Worm (Caenorhabditis elegans) whole organism, L4 larva: ENCODE data around the gene R02D5.24.
A peak's percentile ranks its signal among the peaks of the same experiment; 100 is the strongest.

Source experiments
- D1046.2 ChIP-seq: fragments of 200-800 bp; sonication (Bioruptor generic); IDR thresholded peaks from 2 replicates; pipeline ENCODE4 v1.3.6; 2022; ENCODE audit warnings: missing genetic modification characterization, missing compliant biosample characterization
- F26F4.8 ChIP-seq: fragments of 200-800 bp; sonication (Bioruptor generic); conservative IDR thresholded peaks from 2 replicates; pipeline ENCODE4 v1.3.6; 2022; ENCODE audit warnings: missing genetic modification characterization, missing compliant biosample characterization
- F37D6.2 ChIP-seq: sonication (generic microtip); optimal IDR thresholded peaks from 2 replicates; lab custom pipeline; 2016; ENCODE audit warnings: mild to moderate bottlenecking, missing genetic modification characterization, missing compliant biosample characterization
- F44E2.7 ChIP-seq: fragments of 200-800 bp; sonication (Bioruptor generic); IDR thresholded peaks from 2 replicates; pipeline ENCODE4 v2.1.2; 2022; ENCODE audit warnings: missing genetic modification characterization, missing compliant biosample characterization
- R02D3.7 ChIP-seq: fragments of 150-350 bp; sonication (generic microtip); optimal IDR thresholded peaks from 3 replicates; lab custom pipeline; 2014; ENCODE audit warnings: missing biosample characterization, missing genetic modification characterization
- T20F7.1 ChIP-seq: fragments of 200-800 bp; sonication (Bioruptor generic); optimal IDR thresholded peaks from 2 replicates; lab custom pipeline; 2018; ENCODE audit warnings: mild to moderate bottlenecking, missing genetic modification characterization, missing compliant biosample characterization
- T26A8.4 ChIP-seq: fragments of 200-800 bp; sonication (Bioruptor generic); IDR thresholded peaks from 2 replicates; pipeline ENCODE4 v1.3.6; 2022; ENCODE audit warnings: missing genetic modification characterization, missing compliant biosample characterization
- Y75B8A.6 ChIP-seq: fragments of 200-800 bp; sonication (Bioruptor generic); IDR thresholded peaks from 2 replicates; pipeline ENCODE4 v1.3.6; 2022; ENCODE audit warnings: missing genetic modification reagents, missing genetic modification characterization, missing compliant biosample characterization
- ZK337.2 ChIP-seq: fragments of 200-800 bp; sonication (Bioruptor generic); IDR thresholded peaks from 2 replicates; pipeline ENCODE4 v1.3.6; 2022; ENCODE audit warnings: missing genetic modification reagents, missing genetic modification characterization, missing compliant biosample characterization
- aha-1 ChIP-seq: fragments of 150-350 bp; peaks from one replicate; lab custom pipeline; 2014; ENCODE audit warnings: missing biosample characterization, missing genetic modification characterization
- ama-1 ChIP-seq: fragments of 150-350 bp; optimal IDR thresholded peaks from 2 replicates; lab custom pipeline; 2014; ENCODE audit warnings: inconsistent platforms, mixed read lengths
- attf-4 ChIP-seq: sonication (generic microtip); optimal IDR thresholded peaks from 3 replicates; lab custom pipeline; 2017; ENCODE audit warnings: missing biosample characterization, missing genetic modification characterization
- ceh-28 ChIP-seq: fragments of 150-350 bp; optimal IDR thresholded peaks from 2 replicates; lab custom pipeline; 2014; ENCODE audit warnings: missing biosample characterization, missing genetic modification reagents, missing genetic modification characterization
- ceh-32 ChIP-seq: sonication (generic microtip); optimal IDR thresholded peaks from 2 replicates; lab custom pipeline; 2016; ENCODE audit warnings: mild to moderate bottlenecking, missing genetic modification characterization, missing compliant biosample characterization; ENCODE audit not compliant: poor library complexity
- ceh-44 ChIP-seq: fragments of 200-800 bp; sonication (Bioruptor generic); IDR thresholded peaks from 2 replicates; pipeline ENCODE4 v1.3.6; 2022; ENCODE audit warnings: missing genetic modification reagents, missing genetic modification characterization, missing compliant biosample characterization
- ceh-62 ChIP-seq: sonication (generic microtip); optimal IDR thresholded peaks from 2 replicates; lab custom pipeline; 2017; ENCODE audit warnings: missing biosample characterization, missing genetic modification characterization
- ceh-82 ChIP-seq: sonication (generic microtip); optimal IDR thresholded peaks from 2 replicates; lab custom pipeline; 2017; ENCODE audit warnings: missing biosample characterization, missing genetic modification characterization
- cey-2 ChIP-seq: sonication (generic microtip); optimal IDR thresholded peaks from 3 replicates; lab custom pipeline; 2017; ENCODE audit warnings: missing genetic modification characterization, mild to moderate bottlenecking, missing compliant biosample characterization, antibody characterized with exemption, borderline replicate concordance; ENCODE audit not compliant: insufficient read depth
- daf-16 ChIP-seq, 3 experiments: sonication (generic microtip); optimal IDR thresholded peaks; 2 replicates each; lab custom pipeline; 2016 to 2017; ENCODE audit warnings: missing genetic modification characterization in 3 of 3, missing genetic modification reagents in 3 of 3, mild to moderate bottlenecking in 2 of 3, missing compliant biosample characterization in 2 of 3, missing biosample characterization in 1 of 3, moderate library complexity in 1 of 3
- daf-8 ChIP-seq: fragments of 200-800 bp; sonication (Bioruptor generic); IDR thresholded peaks from 2 replicates; pipeline ENCODE4 v1.3.6; 2022; ENCODE audit warnings: missing genetic modification characterization, missing compliant biosample characterization
- dmd-8 ChIP-seq: fragments of 200-800 bp; sonication (Bioruptor generic); IDR thresholded peaks from 2 replicates; pipeline ENCODE4 v1.3.6; 2022; ENCODE audit warnings: missing genetic modification characterization, missing compliant biosample characterization
- dve-1 ChIP-seq: sonication (generic microtip); optimal IDR thresholded peaks from 2 replicates; lab custom pipeline; 2017; ENCODE audit warnings: antibody characterized with exemption, mild to moderate bottlenecking, missing genetic modification characterization, missing compliant biosample characterization; ENCODE audit not compliant: insufficient read depth
- egl-27 ChIP-seq: sonication (generic microtip); optimal IDR thresholded peaks from 3 replicates; lab custom pipeline; 2017; ENCODE audit warnings: missing biosample characterization, missing genetic modification reagents, missing genetic modification characterization
- hlh-11 ChIP-seq: fragments of 200-800 bp; sonication (Bioruptor generic); optimal IDR thresholded peaks from 2 replicates; lab custom pipeline; 2018; ENCODE audit warnings: mild to moderate bottlenecking, missing genetic modification characterization, missing compliant biosample characterization
- hlh-30 ChIP-seq: sonication (generic microtip); optimal IDR thresholded peaks from 2 replicates; lab custom pipeline; 2017; ENCODE audit warnings: antibody characterized with exemption, mild to moderate bottlenecking, missing genetic modification characterization, missing compliant biosample characterization; ENCODE audit not compliant: insufficient read depth
- jun-1 ChIP-seq: fragments of 150-350 bp; optimal IDR thresholded peaks from 2 replicates; lab custom pipeline; 2014; ENCODE audit warnings: missing biosample characterization, missing genetic modification reagents, missing genetic modification characterization
- lin-13 ChIP-seq: fragments of 150-350 bp; optimal IDR thresholded peaks from 2 replicates; lab custom pipeline; 2014; ENCODE audit warnings: missing biosample characterization, missing genetic modification reagents, missing genetic modification characterization
- lin-38 ChIP-seq: fragments of 200-800 bp; sonication (Bioruptor generic); IDR thresholded peaks from 2 replicates; pipeline ENCODE4 v1.3.6; 2022; ENCODE audit warnings: missing genetic modification reagents, missing genetic modification characterization, missing compliant biosample characterization
- lir-3 ChIP-seq: sonication (generic microtip); optimal IDR thresholded peaks from 2 replicates; lab custom pipeline; 2016; ENCODE audit warnings: mild to moderate bottlenecking, missing genetic modification characterization, missing compliant biosample characterization
- madf-5 ChIP-seq, 2 experiments: fragments of 200-800 bp; sonication (Bioruptor generic); IDR thresholded peaks; 2 replicates each; pipeline ENCODE4 v1.3.6; 2022; ENCODE audit warnings: missing compliant biosample characterization in 2 of 2, missing genetic modification characterization in 2 of 2
- mep-1 ChIP-seq: fragments of 150-350 bp; sonication (generic microtip); optimal IDR thresholded peaks from 3 replicates; lab custom pipeline; 2014; ENCODE audit warnings: missing biosample characterization, missing genetic modification characterization
- mes-2 ChIP-seq: sonication (generic microtip); optimal IDR thresholded peaks from 2 replicates; lab custom pipeline; 2016; ENCODE audit warnings: missing genotype, mild to moderate bottlenecking, missing genetic modification characterization, missing compliant biosample characterization; ENCODE audit not compliant: poor library complexity, severe bottlenecking
- mxl-2 ChIP-seq: fragments of 200-800 bp; sonication (Bioruptor generic); conservative IDR thresholded peaks from 2 replicates; pipeline ENCODE4 v1.3.6; 2022; ENCODE audit warnings: missing genetic modification reagents, missing genetic modification characterization, missing compliant biosample characterization
- nhr-102 ChIP-seq: sonication (generic microtip); optimal IDR thresholded peaks from 2 replicates; lab custom pipeline; 2016; ENCODE audit warnings: mild to moderate bottlenecking, missing genetic modification characterization, moderate library complexity, missing compliant biosample characterization
- nhr-111 ChIP-seq: fragments of 200-800 bp; sonication (Bioruptor generic); optimal IDR thresholded peaks from 2 replicates; lab custom pipeline; 2018; ENCODE audit warnings: mild to moderate bottlenecking, missing genetic modification characterization, missing compliant biosample characterization
- nhr-28 ChIP-seq: fragments of 150-350 bp; optimal IDR thresholded peaks from 2 replicates; lab custom pipeline; 2014; ENCODE audit warnings: missing biosample characterization, missing genetic modification characterization
- nhr-6 ChIP-seq: fragments of 150-350 bp; optimal IDR thresholded peaks from 2 replicates; lab custom pipeline; 2014; ENCODE audit warnings: missing biosample characterization, missing genetic modification characterization
- nhr-77 ChIP-seq: fragments of 150-350 bp; optimal IDR thresholded peaks from 2 replicates; lab custom pipeline; 2014; ENCODE audit warnings: missing biosample characterization, missing genetic modification characterization
- pqm-1 ChIP-seq: sonication (generic microtip); optimal IDR thresholded peaks from 2 replicates; lab custom pipeline; 2017; ENCODE audit warnings: missing biosample characterization, missing genetic modification characterization
- saeg-2 ChIP-seq: fragments of 200-800 bp; sonication (Bioruptor generic); IDR thresholded peaks from 2 replicates; pipeline ENCODE4 v1.3.6; 2022; ENCODE audit warnings: missing genetic modification reagents, missing genetic modification characterization, missing compliant biosample characterization
- sdz-12 ChIP-seq: fragments of 200-800 bp; sonication (Bioruptor generic); optimal IDR thresholded peaks from 2 replicates; lab custom pipeline; 2018; ENCODE audit warnings: mild to moderate bottlenecking, missing genetic modification characterization, missing compliant biosample characterization
- set-16 ChIP-seq: fragments of 200-800 bp; sonication (Bioruptor generic); IDR thresholded peaks from 2 replicates; pipeline ENCODE4 v1.3.6; 2022; ENCODE audit warnings: missing genetic modification reagents, missing genetic modification characterization, missing compliant biosample characterization
- snpc-4 ChIP-seq: fragments of 150-350 bp; optimal IDR thresholded peaks from 2 replicates; lab custom pipeline; 2014; ENCODE audit warnings: missing biosample characterization, missing genetic modification characterization
- tag-97 ChIP-seq: fragments of 200-800 bp; sonication (Bioruptor generic); IDR thresholded peaks from 2 replicates; pipeline ENCODE4 v1.3.6; 2022; ENCODE audit warnings: missing genetic modification characterization, missing compliant biosample characterization
- unc-39 ChIP-seq: sonication (generic microtip); optimal IDR thresholded peaks from 2 replicates; lab custom pipeline; 2017; ENCODE audit warnings: missing biosample characterization, missing genetic modification characterization
- zag-1 ChIP-seq: fragments of 150-350 bp; optimal IDR thresholded peaks from 2 replicates; lab custom pipeline; 2014; ENCODE audit warnings: missing biosample characterization, missing genetic modification characterization
- ztf-11 ChIP-seq: fragments of 150-350 bp; optimal IDR thresholded peaks from 2 replicates; lab custom pipeline; 2014; ENCODE audit warnings: missing biosample characterization, missing genetic modification characterization

Gene R02D5.24

DNA sequence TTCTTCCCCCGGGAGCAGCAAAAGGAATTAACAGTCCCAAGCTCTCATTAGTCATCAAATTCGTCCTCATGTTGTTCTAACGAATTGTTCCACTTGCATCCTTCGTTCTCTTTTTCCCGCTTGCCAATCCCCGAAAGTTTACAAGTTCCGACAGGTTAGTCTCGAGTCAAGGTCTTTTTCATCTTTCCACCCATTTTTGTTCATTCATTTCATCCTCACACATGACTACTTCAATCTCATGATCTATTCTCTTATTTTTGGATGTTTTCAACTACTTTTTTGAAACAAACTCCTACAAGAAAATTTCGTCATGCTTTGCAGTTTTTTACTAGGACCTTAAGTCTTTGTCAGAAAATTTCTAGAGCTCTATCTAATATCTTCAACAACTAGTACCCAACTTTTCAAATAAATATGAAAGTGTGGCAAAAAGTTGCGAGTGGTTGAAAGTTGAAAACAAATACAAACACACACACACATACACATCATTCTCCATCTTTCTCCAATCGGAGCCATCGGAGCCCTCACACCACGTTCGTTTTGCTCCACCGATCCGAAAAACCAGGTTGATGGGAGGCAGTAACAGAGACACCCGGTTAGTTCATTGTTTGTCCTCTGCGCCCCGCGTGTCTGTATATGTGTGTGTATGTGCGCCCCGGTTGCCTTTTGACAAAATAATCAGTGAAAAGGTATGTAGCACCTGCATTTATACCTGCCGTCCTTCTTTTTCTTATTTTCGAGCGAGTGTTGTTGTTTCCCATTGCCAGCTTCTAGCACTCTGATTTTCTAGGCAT is 1.9 kb upstream of the R02D5.24 start (continued):
- TF ChIP-seq ZK337.2 (GFP tag; lab: Robert Waterston, UW) (no peak), pqm-1 (no peak), F37D6.2 (tag; lab: Kevin White, UChicago) (no peak)

DNA sequence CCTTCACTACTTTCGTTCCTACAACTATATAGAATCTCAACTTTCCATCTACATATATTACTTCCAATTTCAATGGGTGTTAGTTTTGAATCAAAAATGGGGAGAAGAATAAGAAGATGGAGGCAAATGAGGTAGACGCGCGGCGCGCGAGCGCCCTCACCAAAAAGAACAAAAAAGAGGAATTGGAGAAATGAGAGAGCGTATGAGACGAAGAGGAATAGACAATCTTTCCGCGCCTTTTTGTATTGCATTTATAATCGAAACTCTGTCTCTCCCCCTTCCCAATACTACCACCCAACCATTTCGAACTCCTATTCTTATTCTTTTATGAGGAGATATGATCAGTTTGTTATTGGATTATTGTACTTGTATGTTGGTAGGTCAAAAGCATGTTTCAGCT is 586 bp upstream of the R02D5.24 start:
- no peak for TF ChIP-seq D1046.2 (GFP tag; lab: Robert Waterston, UW)
- TF ChIP-seq cey-2 (tag; lab: Kevin White, UChicago): no peak
- TF ChIP-seq F44E2.7: no peak
- no peak for TF ChIP-seq mxl-2
- no peak for TF ChIP-seq saeg-2 (GFP tag; lab: Robert Waterston, UW)
- TF ChIP-seq mes-2 (tag; lab: Kevin White, UChicago): peak; percentile 23
- TF ChIP-seq dmd-8: no peak
- TF ChIP-seq ceh-62 (tag; lab: Kevin White, UChicago): no peak
- no peak for TF ChIP-seq daf-8 (GFP tag; lab: Robert Waterston, UW)
- TF ChIP-seq F37D6.2 (tag; lab: Kevin White, UChicago): no peak
- no peak for TF ChIP-seq pqm-1
- TF ChIP-seq lir-3 (tag; lab: Kevin White, UChicago): no peak
- peak; percentile 20 for TF ChIP-seq nhr-28 (tag; lab: Kevin White, UChicago)
- no peak for TF ChIP-seq R02D3.7 (tag; lab: Kevin White, UChicago)
- peak; percentile 24 for TF ChIP-seq mep-1 (tag; lab: Kevin White, UChicago)
- no peak for TF ChIP-seq zag-1 (tag; lab: Kevin White, UChicago)
- no peak for TF ChIP-seq T20F7.1
- no peak for TF ChIP-seq ceh-28 (tag; lab: Kevin White, UChicago)
- no peak for TF ChIP-seq tag-97 (GFP tag; lab: Robert Waterston, UW)
- peak; percentile 33 for TF ChIP-seq nhr-6 (tag; lab: Kevin White, UChicago)

DNA sequence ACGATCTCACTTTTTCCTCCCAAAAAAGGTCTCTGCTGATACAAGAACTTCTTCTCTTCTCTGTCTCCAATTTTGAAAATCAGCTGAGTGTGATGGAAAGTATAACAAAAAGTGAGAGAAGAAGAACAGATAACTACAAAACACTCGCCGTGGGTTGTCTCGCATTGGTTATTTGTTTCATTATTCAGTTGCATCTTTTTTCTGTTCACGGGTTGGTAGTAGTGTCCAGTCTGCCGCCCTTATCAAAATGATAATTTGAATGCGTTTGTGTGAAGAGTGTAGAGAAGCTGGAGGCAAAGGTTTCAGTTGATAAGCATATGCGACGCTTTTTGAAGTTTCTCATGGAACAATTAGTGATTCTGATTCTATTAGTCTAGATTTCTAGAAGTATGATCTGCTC is 1.9 kb downstream of the R02D5.24 start:
- TF ChIP-seq nhr-28 (tag; lab: Kevin White, UChicago) (peak; percentile 96), R02D3.7 (tag; lab: Kevin White, UChicago) (no peak), F44E2.7 (no peak), lin-38 (no peak), snpc-4 (tag; lab: Kevin White, UChicago) (no peak), ceh-44 (no peak), egl-27 (no peak), unc-39 (tag; lab: Kevin White, UChicago) (no peak), hlh-30 (peak; percentile 44), attf-4 (no peak), madf-5 (GFP tag; IDR thresholded peaks at IDR 0.05; lab: Robert Waterston, UW) (no peak), ama-1 (lab: Kevin White, UChicago) (no peak), ztf-11 (tag; lab: Kevin White, UChicago) (no peak), T26A8.4 (no peak), saeg-2 (GFP tag; lab: Robert Waterston, UW) (no peak), set-16 (no peak), ceh-32 (tag; lab: Kevin White, UChicago) (no peak), hlh-11 (peak; percentile 75), lir-3 (tag; lab: Kevin White, UChicago) (no peak), nhr-102 (tag; lab: Kevin White, UChicago) (no peak), dve-1 (tag; lab: Kevin White, UChicago) (peak; percentile 51), sdz-12 (GFP tag; lab: Kevin White, UChicago) (no peak), ceh-82 (tag; lab: Kevin White, UChicago) (no peak), F26F4.8 (no peak), aha-1 (tag; lab: Kevin White, UChicago) (peak; percentile 94), nhr-111 (GFP tag; lab: Kevin White, UChicago) (no peak), lin-13 (no peak), daf-16 (GFP tag; optimal IDR thresholded peaks at IDR 0.05; lab: Kevin White, UChicago) (no peak), daf-16 (tag; optimal IDR thresholded peaks at IDR 0.05; lab: Kevin White, UChicago) (peak; percentile 78), daf-8 (GFP tag; lab: Robert Waterston, UW) (no peak), nhr-77 (tag; lab: Kevin White, UChicago) (peak; percentile 68), jun-1 (tag; lab: Kevin White, UChicago) (no peak), Y75B8A.6 (GFP tag; lab: Robert Waterston, UW) (no peak)
